Fruit fly (Drosophila melanogaster) Kc167 (cell line): ENCODE results near the gene RfC4.

Experiments used
- Myc ChIP-seq: fragments of >200 bp; optimal IDR thresholded peaks from 2 replicates; lab custom pipeline; 2017; ENCODE audit warnings: missing external identifiers
- Sin3A ChIP-seq: fragments of >200 bp; optimal IDR thresholded peaks from 2 replicates; lab custom pipeline; 2018; ENCODE audit warnings: missing external identifiers
- h ChIP-seq: fragments of >200 bp; optimal IDR thresholded peaks from 3 replicates; lab custom pipeline; 2018; ENCODE audit warnings: missing external identifiers
- insv ChIP-seq: fragments of >200 bp; optimal IDR thresholded peaks from 3 replicates; lab custom pipeline; 2018; ENCODE audit warnings: missing external identifiers
- psq ChIP-seq: fragments of >200 bp; optimal IDR thresholded peaks from 2 replicates; lab custom pipeline; 2017; ENCODE audit warnings: missing external identifiers

- no peak for TF ChIP-seq psq
- TF ChIP-seq h (lab: Kevin White, UChicago): no peak
- TF ChIP-seq Myc (lab: Kevin White, UChicago): no peak
- no peak for TF ChIP-seq Sin3A (lab: Kevin White, UChicago)
- TF ChIP-seq insv (lab: Kevin White, UChicago): no peak
Observed at dm6 chr3L:4157852-4158251, 22.0 kb upstream of the RfC4 start.
